Worm (Caenorhabditis elegans) whole organism, L4 larva: ENCODE measurements around the gene ZK1236.5.

Source experiments
- Y5F2A.4 ChIP-seq: fragments of 200-800 bp; sonication (Bioruptor generic); optimal IDR thresholded peaks from 2 replicates; lab custom pipeline; 2018; ENCODE audit warnings: mild to moderate bottlenecking, missing genetic modification characterization, missing compliant biosample characterization
- ceh-44 ChIP-seq: fragments of 200-800 bp; sonication (Bioruptor generic); IDR thresholded peaks from 2 replicates; pipeline ENCODE4 v1.3.6; 2022; ENCODE audit warnings: missing genetic modification reagents, missing genetic modification characterization, missing compliant biosample characterization
- dpl-1 ChIP-seq: fragments of 150-350 bp; optimal IDR thresholded peaks from 2 replicates; lab custom pipeline; 2014; ENCODE audit warnings: missing biosample characterization, missing genetic modification reagents, missing genetic modification characterization
- fkh-10 ChIP-seq: fragments of 150-350 bp; optimal IDR thresholded peaks from 2 replicates; lab custom pipeline; 2014; ENCODE audit warnings: missing biosample characterization, missing genetic modification reagents, missing genetic modification characterization
- hmg-1.1 ChIP-seq: fragments of 200-800 bp; sonication (Bioruptor generic); IDR thresholded peaks from 2 replicates; pipeline ENCODE4 v1.3.6; 2022; ENCODE audit warnings: missing genetic modification reagents, missing genetic modification characterization, missing compliant biosample characterization
- lin-39 ChIP-seq: fragments of 150-350 bp; optimal IDR thresholded peaks from 2 replicates; lab custom pipeline; 2014; ENCODE audit warnings: missing biosample characterization, missing genetic modification reagents, missing genetic modification characterization
- nhr-25 ChIP-seq: sonication (generic microtip); optimal IDR thresholded peaks from 2 replicates; lab custom pipeline; 2017; ENCODE audit warnings: missing genetic modification characterization, mild to moderate bottlenecking, missing compliant biosample characterization, antibody characterized with exemption, moderate library complexity, borderline replicate concordance; ENCODE audit not compliant: insufficient read depth
- nhr-76 ChIP-seq: fragments of 150-350 bp; optimal IDR thresholded peaks from 2 replicates; lab custom pipeline; 2014; ENCODE audit warnings: missing biosample characterization, missing genetic modification characterization
- zfp-3 ChIP-seq: fragments of 200-800 bp; sonication (Bioruptor generic); conservative IDR thresholded peaks from 2 replicates; pipeline ENCODE4 v1.3.6; 2022; ENCODE audit warnings: missing genetic modification reagents, missing genetic modification characterization, missing compliant biosample characterization

- TF ChIP-seq lin-39 (peak; percentile 48), zfp-3 (GFP tag; lab: Robert Waterston, UW) (peak; percentile 95), dpl-1 (GFP tag; lab: Kevin White, UChicago) (peak; percentile 89), Y5F2A.4 (no peak), fkh-10 (GFP tag; lab: Kevin White, UChicago) (peak; percentile 89), ceh-44 (GFP tag; lab: Robert Waterston, UW) (no peak), hmg-1.1 (GFP tag; lab: Robert Waterston, UW) (peak; percentile 84), nhr-76 (tag; lab: Kevin White, UChicago) (peak; percentile 58), nhr-25 (peak; percentile 70)
Measured at ce11 chrIII:8446940-8447403, 15.0 kb upstream of the ZK1236.5 start, which contains the start of gene rpn-3.
